Fruit fly (Drosophila melanogaster): ENCODE data around the gene CG43115.

The CG43115 gene

DNA sequence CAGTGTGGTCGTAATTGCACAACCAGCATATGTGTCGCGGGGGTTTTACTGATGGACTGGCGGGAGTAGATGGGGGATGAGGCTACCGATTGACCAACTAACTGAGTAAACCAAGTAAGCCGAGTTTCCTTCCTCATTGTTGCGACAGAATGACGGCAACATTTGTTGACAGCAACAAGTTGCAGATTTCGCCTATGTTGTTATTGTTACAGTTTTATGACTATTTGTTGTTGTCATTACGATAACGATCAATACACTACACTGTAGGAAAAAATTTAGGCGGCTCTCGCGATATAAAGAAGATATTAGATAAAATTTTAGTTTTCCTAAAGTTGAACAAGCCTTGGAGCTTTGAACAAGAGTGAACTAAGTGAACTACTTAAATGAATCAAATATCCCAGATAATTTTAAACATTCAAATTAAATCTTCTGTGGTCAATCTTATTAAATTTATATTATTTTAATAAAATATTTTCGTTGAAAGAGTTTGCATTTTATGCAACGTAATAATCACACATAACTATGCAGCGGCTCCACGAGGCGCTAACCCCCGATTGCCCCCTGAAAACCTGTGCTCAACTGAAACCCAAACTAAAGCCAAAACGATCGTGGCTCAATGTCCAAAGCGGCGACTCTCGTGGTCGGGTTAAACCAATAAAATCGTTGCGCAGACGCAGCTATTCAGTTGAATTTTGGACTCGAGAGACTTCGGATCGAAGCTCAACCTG is 1.2 kb upstream of the CG43115 start, which contains the start of gene CG5928:
CG5928 (plus strand) TSS at position 678 of the 728 bp plus-strand sequence.
- TF ChIP-seq CG8478 (optimal IDR thresholded peaks at IDR 0.05) (no peak), CTCF (optimal IDR thresholded peaks at IDR 0.05) (no peak)

DNA sequence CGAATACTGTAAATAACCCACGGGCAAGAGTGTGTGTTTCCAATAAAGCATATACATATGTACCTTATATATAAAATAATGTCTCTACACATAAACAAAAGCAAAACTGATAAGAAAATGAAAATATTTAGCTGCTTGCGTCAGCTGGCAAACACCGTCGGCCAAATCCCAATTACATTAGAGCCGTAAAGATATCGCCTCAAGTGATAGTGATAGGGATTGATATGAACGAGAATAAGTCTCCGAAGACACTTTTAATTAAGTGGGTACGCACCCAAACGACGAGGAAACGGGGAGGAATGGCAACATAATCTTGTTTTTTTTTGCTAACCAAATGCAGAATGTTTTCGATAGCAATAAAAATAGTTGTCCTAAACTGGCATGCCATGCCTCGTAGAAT is 1.7 kb downstream of the CG43115 start:
- TF ChIP-seq CG8478 (optimal IDR thresholded peaks at IDR 0.05) = no peak
- no peak for TF ChIP-seq CTCF (optimal IDR thresholded peaks at IDR 0.05)

DNA sequence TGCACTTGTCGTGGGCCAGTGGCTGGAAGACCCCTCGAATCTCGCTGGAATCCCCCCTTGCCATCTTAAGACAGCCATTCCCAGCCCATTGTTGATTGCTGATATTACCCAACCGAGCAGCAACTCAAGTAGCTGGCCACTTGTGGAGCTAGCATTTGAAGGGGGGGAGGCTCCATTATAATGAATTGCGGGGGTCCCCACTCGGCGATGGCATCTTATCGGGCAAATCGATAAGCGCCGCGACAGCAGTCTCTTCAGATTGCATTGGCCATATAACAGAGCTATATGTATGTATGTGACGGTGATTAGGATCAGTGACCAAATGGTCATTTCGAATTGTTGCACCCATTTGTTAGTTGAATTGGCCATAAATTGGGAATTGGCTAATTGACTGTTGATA is 4.1 kb downstream of the CG43115 start:
- no peak for TF ChIP-seq CG8478 (optimal IDR thresholded peaks at IDR 0.05)

DNA sequence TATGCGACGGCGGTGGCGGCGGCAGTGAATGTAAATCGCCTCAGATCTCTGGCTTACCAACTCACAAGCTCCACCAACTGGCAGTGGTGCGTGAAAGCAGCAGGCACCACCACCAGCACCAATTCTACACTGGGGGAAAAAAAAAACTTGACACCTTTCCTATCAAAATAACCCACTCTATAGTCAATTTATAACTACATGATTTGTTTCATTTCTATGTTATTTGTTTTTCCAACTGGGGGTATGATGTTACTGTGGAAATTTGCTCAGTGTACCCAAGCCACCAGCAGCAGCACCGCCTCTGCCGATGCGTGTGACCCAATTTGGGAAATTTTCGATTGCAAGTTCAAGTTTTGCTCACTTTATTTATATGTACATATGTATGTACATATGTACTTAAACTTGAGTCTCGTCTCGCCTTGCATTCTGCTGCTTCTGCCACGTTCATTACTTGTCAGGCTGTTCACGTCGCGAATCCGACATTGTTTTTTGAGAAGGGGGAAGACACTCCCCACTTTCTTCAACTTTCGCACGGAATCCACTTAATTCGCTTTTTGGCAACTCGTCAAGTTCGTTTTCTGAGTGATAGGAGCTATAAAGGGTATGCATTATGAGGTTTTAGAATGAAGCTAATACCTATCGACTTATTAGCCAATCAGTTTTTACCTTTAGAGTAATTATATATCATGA is 6.9 kb downstream of the CG43115 start:
- TF ChIP-seq CTCF (optimal IDR thresholded peaks at IDR 0.05) = no peak
- no peak for TF ChIP-seq CG8478 (optimal IDR thresholded peaks at IDR 0.05)

DNA sequence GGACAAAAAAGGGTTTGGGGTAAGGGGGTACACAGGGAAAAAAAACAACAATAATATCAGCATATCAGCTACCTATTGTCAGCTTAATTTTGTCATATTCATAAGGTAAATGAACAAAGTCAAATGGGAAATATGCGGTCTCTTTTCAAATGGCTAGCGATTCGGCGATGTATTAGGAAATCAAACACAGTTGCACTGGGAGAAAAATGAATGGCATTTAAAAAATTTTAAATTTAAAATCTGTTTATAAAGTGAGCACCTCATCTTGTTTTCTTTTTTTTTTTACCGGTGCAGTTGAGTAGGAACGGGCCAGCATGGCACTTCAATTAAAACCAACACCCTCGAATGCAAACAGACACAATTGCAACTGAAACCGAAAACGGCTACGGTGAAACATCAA is 12.2 kb downstream of the CG43115 start:
- TF ChIP-seq CTCF (optimal IDR thresholded peaks at IDR 0.05) = no peak
- no peak for TF ChIP-seq CG8478 (optimal IDR thresholded peaks at IDR 0.05)

DNA sequence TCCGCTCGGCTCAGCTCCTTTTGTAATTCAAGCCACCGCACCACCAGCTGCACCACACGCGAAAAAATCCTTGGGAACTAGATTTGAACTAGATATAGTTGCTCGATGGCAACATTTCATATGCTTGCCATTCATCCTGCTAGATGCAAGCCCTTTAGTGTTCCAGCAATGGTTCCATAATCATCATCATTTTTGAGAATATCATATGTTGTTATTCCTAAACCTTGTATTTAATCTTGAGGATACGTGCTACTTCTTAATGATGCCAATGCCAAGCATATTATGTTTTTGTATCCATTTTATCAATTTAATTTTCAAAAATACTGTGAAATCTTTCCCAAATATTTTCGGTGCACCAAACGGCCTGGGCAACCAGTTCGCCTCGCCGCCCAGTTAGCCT is 13.4 kb downstream of the CG43115 start:
- no peak for TF ChIP-seq CG8478 (optimal IDR thresholded peaks at IDR 0.05)
- no peak for TF ChIP-seq CTCF (optimal IDR thresholded peaks at IDR 0.05)

DNA sequence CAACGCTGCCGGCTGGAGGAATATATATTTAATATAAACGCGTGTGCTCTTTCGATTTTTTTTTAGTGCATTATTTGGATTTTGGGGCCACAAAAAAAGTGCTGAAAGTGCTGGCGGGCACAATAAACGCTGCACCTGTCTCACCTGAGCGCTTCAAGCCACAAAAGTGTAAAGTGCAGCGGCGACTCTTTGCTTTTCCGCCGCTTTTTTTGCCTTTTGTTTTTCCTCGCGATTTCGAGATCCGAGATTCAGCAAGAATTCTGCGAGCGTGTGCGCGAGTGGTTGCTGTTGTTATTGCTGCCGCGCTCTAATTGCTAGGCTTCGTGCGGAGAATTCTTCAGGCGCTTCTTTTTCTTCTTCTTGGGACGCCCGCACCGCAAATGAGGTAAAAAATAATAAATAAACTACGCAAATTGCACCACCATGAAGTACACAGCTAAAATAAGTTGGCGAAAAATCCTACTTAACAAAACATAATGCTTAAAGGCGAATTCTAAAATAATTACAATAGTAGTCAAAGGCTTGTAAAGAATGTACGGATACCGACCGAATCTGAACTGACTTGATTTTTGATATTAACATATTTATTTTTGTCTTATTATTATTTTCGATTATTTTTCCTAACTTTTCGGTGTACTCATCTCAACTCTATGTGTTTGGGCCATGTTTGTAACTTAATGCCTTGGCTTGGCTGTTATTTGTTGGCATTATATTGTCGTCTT is 15.1 kb downstream of the CG43115 start:
- TF ChIP-seq CTCF (optimal IDR thresholded peaks at IDR 0.05) = no peak
- TF ChIP-seq CG8478 (optimal IDR thresholded peaks at IDR 0.05) = no peak

DNA sequence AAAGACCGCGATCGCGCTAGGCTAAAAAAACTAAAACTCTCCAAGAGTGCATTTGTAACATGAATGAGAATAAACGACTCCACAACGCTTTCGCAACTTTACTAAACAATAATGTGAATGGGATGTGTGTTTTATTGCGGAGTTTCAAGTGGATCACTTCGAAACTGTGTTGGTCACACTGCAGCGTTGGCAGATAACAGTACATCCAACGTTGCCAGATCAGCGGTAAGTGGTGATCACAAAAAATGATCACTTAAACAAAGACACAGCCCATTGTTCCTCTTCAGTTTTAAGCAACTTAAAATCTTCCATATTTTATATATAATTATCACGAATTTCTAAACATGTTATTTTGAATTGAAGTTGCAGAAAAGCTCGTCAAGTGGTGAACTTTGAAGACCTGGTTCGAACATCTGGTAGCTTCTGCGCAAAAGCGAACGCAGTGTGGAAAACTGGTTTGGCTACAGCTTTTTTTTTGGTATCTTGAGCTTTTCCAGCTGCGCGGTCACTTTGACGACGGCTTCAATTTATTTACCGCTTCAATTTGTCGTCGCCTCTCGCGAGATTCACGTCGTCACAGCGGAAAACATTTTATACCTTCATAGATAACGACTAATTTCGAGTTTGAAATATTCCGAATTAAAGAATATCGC is 15.8 kb downstream of the CG43115 start, which contains the start of gene CG5921:
CG5921 (plus strand) TSS at position 547 of the 653 bp plus-strand sequence.
- TF ChIP-seq CTCF (optimal IDR thresholded peaks at IDR 0.05) = no peak
- no peak for TF ChIP-seq CG8478 (optimal IDR thresholded peaks at IDR 0.05)

DNA sequence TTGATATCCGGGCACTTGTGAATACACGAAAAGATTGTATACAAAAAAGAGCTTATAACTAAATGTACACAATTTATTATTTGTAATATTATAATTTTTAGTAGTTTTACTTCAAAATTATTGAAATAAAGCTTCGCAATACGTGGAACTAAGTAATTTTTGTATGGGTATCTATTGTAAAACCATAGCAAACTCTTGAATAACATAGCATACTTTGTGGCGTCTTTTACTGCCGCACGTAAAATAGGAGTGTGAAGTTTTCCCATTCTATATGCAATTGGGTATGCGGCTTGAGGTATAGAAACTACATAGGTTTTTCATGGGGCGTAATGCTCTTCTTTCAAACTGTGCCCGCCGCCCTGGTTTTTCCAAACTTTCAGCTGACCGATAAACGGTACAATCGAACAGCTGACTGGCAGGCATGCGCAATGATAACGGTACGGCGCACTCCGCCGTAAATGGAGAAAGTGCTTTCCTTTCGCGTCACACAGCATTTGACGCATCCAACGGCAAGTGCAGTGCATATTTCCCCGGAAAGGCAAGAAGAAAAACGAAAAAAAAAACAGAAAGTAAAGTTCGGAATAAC is 26.7 kb downstream of the CG43115 start, which contains the start of gene CG5937:
CG5937 (plus strand) TSS at position 575 of the 586 bp plus-strand sequence.
- TF ChIP-seq CTCF (optimal IDR thresholded peaks at IDR 0.05) = no peak
- no peak for TF ChIP-seq CG8478 (optimal IDR thresholded peaks at IDR 0.05)

DNA sequence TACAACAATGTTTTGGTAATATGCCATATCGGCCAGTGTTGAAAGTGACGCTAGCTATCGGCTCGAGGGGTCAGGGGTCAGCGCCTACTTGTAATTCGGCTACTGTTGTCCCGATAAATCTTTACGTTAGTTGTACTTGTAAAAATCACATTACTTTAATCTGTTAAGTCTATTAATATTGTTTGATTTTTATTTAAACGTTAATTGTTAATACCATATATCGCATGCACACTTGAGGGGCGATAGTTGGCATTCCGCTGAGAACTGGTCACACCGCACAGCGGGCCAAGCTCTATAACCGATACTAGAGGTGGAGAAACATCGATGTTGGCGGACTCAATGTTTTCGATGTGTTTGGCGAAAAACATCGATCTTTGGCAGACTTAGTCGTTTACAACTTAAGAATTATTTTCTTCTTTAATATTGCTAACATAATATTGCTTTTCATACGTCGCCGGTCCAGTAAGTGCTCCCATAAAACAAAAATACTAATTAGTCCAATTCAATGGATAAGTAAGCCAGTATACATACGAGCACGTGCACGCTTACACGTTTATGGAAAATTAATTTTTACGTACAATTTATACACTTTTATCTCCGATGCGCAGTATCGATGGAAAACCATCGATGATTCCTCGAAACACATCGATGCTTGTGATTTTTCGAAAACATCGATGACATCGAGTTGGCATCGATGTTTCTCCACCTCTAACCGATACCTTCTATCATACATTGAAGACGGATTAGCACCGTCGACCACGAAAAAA is 28.9 kb downstream of the CG43115 start, which contains the start of the genes rux and MCTS1:
rux (minus strand) TSS at position 621 of the 767 bp plus-strand sequence.
MCTS1 (plus strand) TSS at position 713 of the 767 bp plus-strand sequence.
- TF ChIP-seq CTCF (optimal IDR thresholded peaks at IDR 0.05) (no peak), CG8478 (optimal IDR thresholded peaks at IDR 0.05) (no peak)

DNA sequence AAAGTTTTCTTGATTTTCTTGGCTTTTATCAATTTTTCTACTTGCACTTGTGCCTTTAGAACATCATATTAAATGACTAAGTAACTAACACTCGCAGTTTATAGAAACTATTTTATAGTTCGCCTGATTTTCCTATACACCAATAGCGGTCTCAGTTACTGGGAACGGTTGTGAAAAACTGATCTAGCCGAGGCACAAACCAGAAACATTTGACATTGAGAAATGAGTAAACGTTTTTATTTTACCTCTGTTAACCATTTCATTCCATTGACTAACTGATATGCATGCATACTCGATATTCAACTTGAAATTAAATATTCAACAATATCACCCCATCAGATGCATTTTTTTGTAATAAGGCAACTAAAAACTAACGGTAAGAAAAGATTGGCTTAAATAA is 30.9 kb downstream of the CG43115 start:
- TF ChIP-seq CTCF (optimal IDR thresholded peaks at IDR 0.05) = peak; percentile 32 to 72
- TF ChIP-seq CG8478 (optimal IDR thresholded peaks at IDR 0.05) = no peak

DNA sequence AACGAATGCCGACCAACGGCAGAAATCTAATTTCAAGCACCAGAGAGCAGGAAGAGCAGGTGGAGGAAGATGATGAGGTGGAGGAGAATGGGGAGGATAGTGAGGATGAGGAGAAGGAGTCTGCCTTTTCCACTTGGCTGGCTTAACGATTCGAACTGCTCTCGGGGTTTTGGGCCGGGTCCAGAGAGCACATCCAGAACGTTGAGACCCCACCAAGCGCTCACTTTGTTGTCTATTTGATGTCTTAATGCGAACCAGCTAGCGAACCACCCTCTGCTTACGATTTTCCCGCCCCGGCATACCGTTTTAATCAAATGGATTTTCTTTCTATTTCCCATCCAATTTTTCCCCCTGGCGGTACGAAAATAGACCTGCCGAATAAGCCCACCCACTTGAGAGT is 31.5 kb downstream of the CG43115 start:
- no peak for TF ChIP-seq CG8478 (optimal IDR thresholded peaks at IDR 0.05)
- TF ChIP-seq CTCF (optimal IDR thresholded peaks at IDR 0.05) = no peak

DNA sequence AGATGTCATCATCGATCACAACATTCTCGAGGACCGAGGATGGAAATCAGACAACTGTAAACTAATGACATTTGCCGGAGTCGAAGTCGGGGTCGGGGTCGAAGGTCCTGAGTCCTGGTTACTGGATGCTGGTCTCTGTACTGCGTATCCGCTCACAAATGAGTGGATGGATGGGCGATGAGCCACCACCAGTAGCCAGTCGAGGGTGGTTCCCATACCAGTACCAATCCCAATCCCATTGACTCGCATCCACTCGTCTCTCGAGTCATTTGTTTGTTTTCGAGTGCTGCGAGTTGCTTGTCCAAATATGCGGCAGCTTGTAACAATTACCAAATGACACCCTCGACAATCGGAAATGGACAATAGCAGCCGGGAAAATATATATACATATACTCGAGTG is 33.4 kb downstream of the CG43115 start:
- TF ChIP-seq CTCF (optimal IDR thresholded peaks at IDR 0.05) = no peak
- no peak for TF ChIP-seq CG8478 (optimal IDR thresholded peaks at IDR 0.05)

DNA sequence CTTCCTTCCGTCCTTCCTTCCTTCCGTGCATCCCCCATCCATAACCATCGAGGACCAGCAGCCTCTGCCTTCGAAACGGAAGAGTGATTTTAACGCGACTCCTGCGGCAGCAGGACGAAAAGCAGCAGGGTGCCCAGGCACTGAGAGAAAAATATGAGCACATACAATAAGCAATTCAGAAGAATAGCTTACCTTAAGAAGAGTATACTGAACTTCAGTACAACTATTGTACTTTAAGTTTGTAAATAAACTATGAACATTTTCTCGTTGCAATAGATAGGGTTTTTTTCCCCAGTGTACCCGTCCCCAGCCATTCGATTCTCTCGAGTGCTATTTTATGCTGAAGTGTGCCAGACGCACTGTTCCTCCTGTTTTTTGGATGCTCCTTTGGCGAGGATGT is 34.5 kb downstream of the CG43115 start:
- TF ChIP-seq CG8478 (optimal IDR thresholded peaks at IDR 0.05) (no peak), CTCF (optimal IDR thresholded peaks at IDR 0.05) (no peak)
